Fruit fly (Drosophila melanogaster) whole organism: Measurements from ENCODE around the gene Naa30B.

Source experiments
- CG8478 ChIP-seq: fragments of >200 bp; optimal IDR thresholded peaks from 2 replicates; lab custom pipeline; 2018; ENCODE audit warnings: inconsistent platforms
- EcR ChIP-seq, 2 experiments: fragments of >200 bp; optimal IDR thresholded peaks; 2 replicates each; lab custom pipeline; 2017; ENCODE audit warnings: missing biosample characterization in 2 of 2, missing genetic modification characterization in 2 of 2, missing genetic modification reagents in 2 of 2
- pan ChIP-seq: fragments of >200 bp; optimal IDR thresholded peaks from 2 replicates; lab custom pipeline; 2017
- psq ChIP-seq: fragments of >200 bp; optimal IDR thresholded peaks from 2 replicates; lab custom pipeline; 2017
- usp ChIP-seq: fragments of >200 bp; optimal IDR thresholded peaks from 2 replicates; lab custom pipeline; 2017; ENCODE audit warnings: missing biosample characterization, missing genetic modification characterization, mixed read lengths

DNA sequence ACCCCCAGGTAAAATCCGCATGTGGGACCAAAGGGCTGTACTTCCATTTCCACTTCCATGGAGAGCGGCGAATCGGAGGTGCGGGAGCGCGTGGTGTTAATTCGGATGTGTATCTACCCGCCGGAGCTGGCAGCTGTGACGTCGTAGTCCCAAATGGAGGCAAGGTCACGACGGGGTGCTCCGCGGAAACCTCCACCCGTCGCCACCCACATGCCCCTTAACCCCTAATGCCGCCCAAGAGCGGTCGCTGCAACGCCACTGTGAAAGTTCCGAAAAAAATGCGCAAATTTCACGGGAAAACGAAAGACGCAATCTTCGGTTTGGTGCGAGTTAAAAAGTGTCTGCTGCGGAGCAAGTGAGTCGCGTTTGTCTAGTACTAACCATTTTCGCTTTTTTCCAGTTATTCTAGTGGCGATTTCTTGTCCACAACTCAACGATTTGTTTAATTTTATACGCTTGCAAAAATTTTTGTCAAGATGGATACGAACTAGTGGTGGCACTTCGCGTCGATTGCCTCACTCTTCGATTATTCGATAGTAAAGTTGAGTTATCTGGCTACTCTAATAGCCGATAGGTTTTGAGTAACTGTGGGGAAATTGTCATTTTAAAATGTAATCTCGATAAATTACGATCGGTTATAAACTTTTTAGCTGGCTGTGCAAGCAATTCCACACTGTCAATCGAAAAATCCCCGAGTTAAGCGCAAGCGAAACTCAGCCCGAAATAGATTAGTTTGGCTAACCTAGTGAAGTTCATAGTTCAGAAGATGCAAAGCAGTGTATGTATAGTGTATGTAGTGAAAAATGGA is 30.4 kb upstream of the Naa30B start, which contains the start of the genes hfp and Psa:
- no peak for TF ChIP-seq pan (lab: Kevin White, UChicago)
- TF ChIP-seq usp (GFP tag; lab: Kevin White, UChicago), result no peak
- no peak for TF ChIP-seq psq (lab: Kevin White, UChicago)
- no peak for TF ChIP-seq EcR (GFP tag; optimal IDR thresholded peaks at IDR 0.05; lab: Kevin White, UChicago)
- TF ChIP-seq CG8478, result no peak
